Fruit fly (Drosophila melanogaster) whole organism, wandering third instar larva: ENCODE data around the gene CG12589.

Experiments
- CG32264 ChIP-seq: fragments of 200-800 bp; sonication (Bioruptor generic); optimal IDR thresholded peaks from 2 replicates; lab custom pipeline; 2016; ENCODE audit warnings: missing biosample characterization, missing genetic modification characterization
- CrebA ChIP-seq: fragments of 200-800 bp; sonication (Bioruptor generic); optimal IDR thresholded peaks from 2 replicates; lab custom pipeline; 2016; ENCODE audit warnings: missing biosample characterization, mild to moderate bottlenecking, missing genetic modification characterization, borderline replicate concordance
- Dfd ChIP-seq: fragments of >200 bp; optimal IDR thresholded peaks from 2 replicates; lab custom pipeline; 2017; ENCODE audit warnings: missing biosample characterization, missing genetic modification characterization
- Hr83 ChIP-seq: fragments of 200-300 bp; sonication (Bioruptor generic); optimal IDR thresholded peaks from 2 replicates; lab custom pipeline; 2016; ENCODE audit warnings: missing biosample characterization, mild to moderate bottlenecking, missing genetic modification characterization, moderate library complexity; ENCODE audit not compliant: poor library complexity, severe bottlenecking
- Jra ChIP-seq: sonication (Bioruptor generic); optimal IDR thresholded peaks from 2 replicates; lab custom pipeline; 2016; ENCODE audit warnings: missing biosample characterization, missing genetic modification characterization
- brk ChIP-seq: fragments of 200-800 bp; sonication (Bioruptor generic); optimal IDR thresholded peaks from 2 replicates; lab custom pipeline; 2016; ENCODE audit warnings: missing biosample characterization, mild to moderate bottlenecking, missing genetic modification characterization
- dmrt93B ChIP-seq: fragments of 200-800 bp; sonication (Bioruptor generic); optimal IDR thresholded peaks from 2 replicates; lab custom pipeline; 2018; ENCODE audit warnings: missing biosample characterization, mild to moderate bottlenecking, missing genetic modification characterization
- pan ChIP-seq: fragments of >200 bp; optimal IDR thresholded peaks from 2 replicates; lab custom pipeline; 2017
- psq ChIP-seq: fragments of 200-800 bp; sonication (Bioruptor generic); optimal IDR thresholded peaks from 3 replicates; lab custom pipeline; 2017; ENCODE audit warnings: missing biosample characterization, mild to moderate bottlenecking, missing genetic modification characterization, moderate library complexity

DNA sequence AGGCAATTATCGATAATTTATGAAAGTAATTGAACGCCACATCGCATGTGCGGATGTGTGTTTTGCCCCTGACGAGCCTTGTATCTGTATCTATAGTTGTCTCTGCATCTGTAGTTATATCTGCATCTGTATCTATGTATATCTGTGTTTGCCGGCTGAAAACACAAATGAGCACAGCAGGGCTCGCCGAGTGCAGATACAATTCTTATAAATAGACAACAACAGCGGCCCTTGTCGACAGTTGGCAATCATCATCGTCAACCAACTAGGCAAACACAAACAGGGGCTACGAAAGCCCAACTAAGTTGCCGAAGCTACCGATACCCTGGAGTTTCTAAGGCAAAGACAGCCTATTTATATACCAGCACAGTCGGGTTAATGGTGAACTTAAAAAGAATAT lies 31.9 kb downstream of the CG12589 start:
- TF ChIP-seq Jra (no peak), Dfd (no peak), Hr83 (GFP tag; lab: Kevin White, UChicago) (no peak), dmrt93B (no peak), CrebA (GFP tag; lab: Kevin White, UChicago) (no peak), brk (GFP tag; lab: Kevin White, UChicago) (no peak), pan (lab: Kevin White, UChicago) (no peak), psq (GFP tag; lab: Kevin White, UChicago) (no peak), CG32264 (GFP tag; lab: Kevin White, UChicago) (no peak)
